Worm (Caenorhabditis elegans): ENCODE results near the gene mltn-12.

ce11 chrIV:9002636-9003035 lies 9.8 kb downstream of the mltn-12 start, which contains the start of gene C53D6.8:
- TF ChIP-seq snpc-4 (tag; optimal IDR thresholded peaks at IDR 0.05), result no peak
- no peak for TF ChIP-seq lin-38 (GFP tag; IDR thresholded peaks at IDR 0.05)
- no peak for TF ChIP-seq lin-39 (tag; optimal IDR thresholded peaks at IDR 0.05)
- no peak for TF ChIP-seq tra-1 (GFP tag; IDR thresholded peaks at IDR 0.05)
- TF ChIP-seq nhr-25 (tag; optimal IDR thresholded peaks at IDR 0.05; ENCODE audit: borderline replicate concordance, insufficient read depth), result no peak
- no peak for TF ChIP-seq zip-11 (GFP tag; IDR thresholded peaks at IDR 0.05)
- no peak for TF ChIP-seq lin-29 (GFP tag; IDR thresholded peaks at IDR 0.05)
- TF ChIP-seq nhr-76 (tag; optimal IDR thresholded peaks at IDR 0.05), result no peak
- no peak for TF ChIP-seq gei-8 (GFP tag; optimal IDR thresholded peaks at IDR 0.05)

All from whole organism, L4 larva.